Fruit fly (Drosophila melanogaster) whole organism, embryonic: ENCODE data around the gene Slip1.

Experiments
- CG12299 ChIP-seq: fragments of 200-800 bp; sonication (Bioruptor generic); optimal IDR thresholded peaks from 2 replicates; lab custom pipeline; 2018; ENCODE audit warnings: missing biosample characterization, mild to moderate bottlenecking, missing genetic modification characterization
- CG13775 ChIP-seq: fragments of 200-800 bp; sonication (Bioruptor generic); optimal IDR thresholded peaks from 3 replicates; lab custom pipeline; 2017; ENCODE audit warnings: missing biosample characterization, mild to moderate bottlenecking, missing genetic modification characterization
- CG15073 ChIP-seq: fragments of 200-800 bp; sonication (Bioruptor generic); optimal IDR thresholded peaks from 2 replicates; lab custom pipeline; 2016; ENCODE audit warnings: missing biosample characterization, missing genetic modification characterization
- CG15269 ChIP-seq: fragments of 200-800 bp; sonication (Bioruptor generic); optimal IDR thresholded peaks from 2 replicates; lab custom pipeline; 2018; ENCODE audit warnings: missing biosample characterization, mild to moderate bottlenecking, missing genetic modification characterization, moderate library complexity
- CG2116 ChIP-seq: fragments of 200-800 bp; sonication (Bioruptor generic); optimal IDR thresholded peaks from 3 replicates; lab custom pipeline; 2018; ENCODE audit warnings: missing biosample characterization, mild to moderate bottlenecking, missing genetic modification characterization
- CG6791 ChIP-seq: fragments of 200-800 bp; sonication (Bioruptor generic); IDR thresholded peaks from 3 replicates; pipeline ENCODE4 v1.3.6; 2022; ENCODE audit warnings: missing biosample characterization, missing genetic modification characterization; ENCODE audit not compliant: partially characterized antibody
- CG6813 ChIP-seq: fragments of 200-800 bp; sonication (Bioruptor generic); optimal IDR thresholded peaks from 2 replicates; lab custom pipeline; 2017; ENCODE audit warnings: missing biosample characterization, missing genetic modification characterization, mild to moderate bottlenecking, moderate library complexity, missing genetic modification reagents
- az2 ChIP-seq: fragments of 200-800 bp; sonication (Bioruptor generic); optimal IDR thresholded peaks from 3 replicates; lab custom pipeline; 2016; ENCODE audit warnings: missing biosample characterization, missing genetic modification characterization
- her ChIP-seq: fragments of 200-800 bp; sonication (Bioruptor generic); optimal IDR thresholded peaks from 2 replicates; lab custom pipeline; 2016; ENCODE audit warnings: missing biosample characterization, missing genetic modification characterization
- sisA ChIP-seq: fragments of 200-800 bp; sonication (Bioruptor generic); IDR thresholded peaks from 2 replicates; pipeline ENCODE4 v1.3.6; 2022; ENCODE audit warnings: missing biosample characterization, missing genetic modification characterization

dm6 chr4:659884-660846 is 3.3 kb upstream of the Slip1 start, which contains the start of gene gw:
- TF ChIP-seq CG6813 (GFP tag; lab: Kevin White, UChicago) = no peak
- TF ChIP-seq az2 = peak; percentile 73
- peak; percentile 52 for TF ChIP-seq her (GFP tag; lab: Kevin White, UChicago)
- peak; percentile 74 for TF ChIP-seq CG13775 (GFP tag; lab: Kevin White, UChicago)
- TF ChIP-seq CG12299 (tag; lab: Kevin White, UChicago) = peak; percentile 76
- TF ChIP-seq CG6791 (GFP tag; lab: Robert Waterston, UW) = peak; percentile 77; the same call in 2 of the 3 replicates
- TF ChIP-seq CG2116 (GFP tag; lab: Kevin White, UChicago) = peak; percentile 63
- TF ChIP-seq CG15269 = no peak
- TF ChIP-seq CG15073 (GFP tag; lab: Kevin White, UChicago) = no peak
- no peak; the same call in 1 of the 2 replicates for TF ChIP-seq sisA (GFP tag; lab: Robert Waterston, UW)
